Worm (Caenorhabditis elegans): ENCODE results near the gene phy-4.

Gene phy-4

DNA sequence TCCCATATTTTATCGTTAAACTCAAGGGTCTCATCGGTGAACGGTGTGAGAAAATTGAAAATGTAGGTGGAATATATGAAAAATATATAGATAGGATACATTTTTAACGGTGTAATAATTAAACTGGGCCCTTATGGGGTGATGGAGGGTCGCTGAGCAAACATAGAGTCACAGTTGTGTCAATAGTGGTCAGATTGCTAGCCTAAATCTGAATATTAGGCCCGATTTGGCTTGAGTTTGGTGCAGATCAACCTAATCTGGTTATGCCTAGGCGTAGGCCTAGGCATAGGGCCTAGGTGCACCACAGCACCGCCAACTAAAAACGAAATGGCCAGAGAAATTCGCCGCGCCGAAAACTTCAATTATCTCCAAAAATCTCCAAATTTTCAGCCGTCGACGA is at the start of gene phy-4:
phy-4 (minus strand) TSS at position 101 of the 400 bp plus-strand sequence.
- TF ChIP-seq lin-39 (tag; optimal IDR thresholded peaks at IDR 0.05) = no peak
- TF ChIP-seq nhr-25 (tag; optimal IDR thresholded peaks at IDR 0.05) = no peak
- no peak for TF ChIP-seq sem-4 (tag; optimal IDR thresholded peaks at IDR 0.05)
- no peak for TF ChIP-seq nhr-77 (tag; optimal IDR thresholded peaks at IDR 0.05)
- no peak for TF ChIP-seq C34F6.9 (tag; optimal IDR thresholded peaks at IDR 0.05)

DNA sequence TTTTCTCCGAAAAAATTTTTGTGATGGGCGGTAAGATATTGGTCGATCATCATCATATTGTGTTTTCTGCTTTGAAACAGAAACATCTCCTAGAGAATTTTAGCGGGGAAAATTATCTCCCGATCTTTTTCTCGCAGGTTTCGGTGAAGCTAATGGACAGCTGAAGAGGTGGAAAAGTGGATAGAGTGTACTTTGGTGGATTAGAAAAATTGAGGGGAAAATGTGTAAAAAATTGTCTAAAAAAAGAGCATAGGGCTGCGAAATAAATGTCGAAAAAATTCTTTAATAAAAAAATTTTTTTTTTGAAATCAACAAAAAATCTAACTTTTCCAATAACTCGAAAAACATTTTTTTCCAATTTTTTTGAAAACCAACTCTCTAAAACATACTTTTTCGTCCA is 42.4 kb upstream of the phy-4 start, which contains the start of gene oac-1:
oac-1 (minus strand) TSS at position 101 of the 400 bp plus-strand sequence.
- TF ChIP-seq lsy-2 (tag; optimal IDR thresholded peaks at IDR 0.05) (no peak), lin-11 (tag; optimal IDR thresholded peaks at IDR 0.05) (no peak), gmeb-1 (tag; optimal IDR thresholded peaks at IDR 0.05) (no peak), unc-62 (GFP tag; optimal IDR thresholded peaks at IDR 0.05) (no peak), ZK546.5 (tag; optimal IDR thresholded peaks at IDR 0.05) (no peak), Y55F3AM.14 (GFP tag; optimal IDR thresholded peaks at IDR 0.05) (no peak), ceh-82 (tag; optimal IDR thresholded peaks at IDR 0.05) (no peak), mbf-1 (tag; optimal IDR thresholded peaks at IDR 0.05) (no peak), unc-55 (GFP tag; optimal IDR thresholded peaks at IDR 0.05) (no peak)

DNA sequence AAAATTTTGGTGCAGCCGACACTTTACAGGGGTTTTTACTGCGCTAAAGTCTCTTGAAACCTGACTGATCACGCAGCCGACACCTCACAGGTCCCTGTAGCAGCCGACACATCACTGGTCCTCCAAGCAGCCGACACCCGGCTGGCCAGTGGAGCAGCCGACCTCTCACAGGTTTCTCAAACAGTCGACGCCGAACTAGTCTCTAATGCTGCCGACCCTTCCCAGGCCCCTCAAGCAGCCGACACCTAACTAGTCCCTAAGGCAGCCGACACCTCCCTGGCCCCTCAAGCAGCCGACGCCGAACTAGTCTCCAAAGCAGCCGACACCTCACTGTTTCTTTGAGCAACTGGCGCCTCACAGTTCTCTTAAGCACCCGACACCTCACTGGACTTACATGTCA is 41.9 kb upstream of the phy-4 start:
- TF ChIP-seq ztf-4 (tag; optimal IDR thresholded peaks at IDR 0.05) (no peak), nhr-129 (tag; optimal IDR thresholded peaks at IDR 0.05) (no peak), nhr-77 (tag; optimal IDR thresholded peaks at IDR 0.05) (no peak), nhr-12 (tag; optimal IDR thresholded peaks at IDR 0.05) (no peak), mab-5 (tag; optimal IDR thresholded peaks at IDR 0.05) (no peak), ztf-11 (tag; optimal IDR thresholded peaks at IDR 0.05) (no peak), nhr-23 (tag; optimal IDR thresholded peaks at IDR 0.05) (no peak), fos-1 (tag; optimal IDR thresholded peaks at IDR 0.05) (no peak), alr-1 (tag; optimal IDR thresholded peaks at IDR 0.05) (no peak), sma-3 (GFP tag; optimal IDR thresholded peaks at IDR 0.05) (no peak)

DNA sequence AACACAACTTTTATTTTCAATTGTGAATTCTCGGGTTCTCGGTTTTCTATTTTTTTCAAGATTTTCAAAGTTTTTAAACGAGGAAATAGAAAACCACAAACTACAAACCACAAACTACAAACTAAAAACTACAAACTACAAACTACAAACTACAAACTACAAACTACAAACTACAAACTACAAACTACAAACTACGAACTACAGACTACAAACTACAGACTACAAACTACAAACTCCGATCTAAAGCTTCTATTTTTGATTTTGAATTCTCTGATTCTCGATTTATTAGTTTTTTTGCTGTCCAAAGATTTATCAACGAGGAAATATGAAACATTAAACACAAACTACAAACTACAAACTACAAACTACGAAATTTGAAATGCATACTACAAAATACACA is 36.8 kb upstream of the phy-4 start:
- TF ChIP-seq ZK546.5 (tag; optimal IDR thresholded peaks at IDR 0.05) = no peak
- no peak for TF ChIP-seq zag-1 (tag; optimal IDR thresholded peaks at IDR 0.05)
- TF ChIP-seq ztf-11 (tag; optimal IDR thresholded peaks at IDR 0.05) = no peak
- no peak for TF ChIP-seq mab-5 (tag; optimal IDR thresholded peaks at IDR 0.05)
- TF ChIP-seq R02D3.7 (tag; optimal IDR thresholded peaks at IDR 0.05) = no peak
- no peak for TF ChIP-seq lsy-2 (tag; optimal IDR thresholded peaks at IDR 0.05)
- TF ChIP-seq nhr-21 (tag; optimal IDR thresholded peaks at IDR 0.05) = no peak
- no peak for TF ChIP-seq aly-2 (tag; optimal IDR thresholded peaks at IDR 0.05)
- no peak for TF ChIP-seq blmp-1 (tag; optimal IDR thresholded peaks at IDR 0.05; ENCODE audit: insufficient read depth)
- no peak for TF ChIP-seq nhr-12 (tag; optimal IDR thresholded peaks at IDR 0.05)

DNA sequence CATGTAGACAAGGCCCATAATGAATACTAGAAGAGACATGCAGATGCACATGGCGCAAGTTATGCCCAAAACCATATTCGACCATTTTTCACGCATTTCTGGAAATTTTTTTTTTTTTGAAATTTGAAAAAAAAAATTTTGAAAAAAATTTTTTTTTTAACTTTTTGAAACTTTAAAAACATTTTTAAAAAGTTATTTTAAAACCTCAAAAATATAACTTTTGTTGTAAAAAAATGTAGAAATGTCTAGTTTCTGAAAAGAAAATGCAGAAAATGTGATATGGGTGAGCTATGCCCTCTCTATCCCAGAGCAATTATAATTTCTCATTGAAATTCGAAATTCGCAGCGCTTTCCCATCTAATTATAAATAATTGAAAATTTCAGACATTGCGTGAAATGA is 36.2 kb upstream of the phy-4 start, which contains the start of gene Y43F8B.20:
Y43F8B.20 (minus strand) TSS at position 101 of the 400 bp plus-strand sequence.
- no peak for TF ChIP-seq F13H6.1 (tag; optimal IDR thresholded peaks at IDR 0.05)
- no peak for TF ChIP-seq blmp-1 (tag; optimal IDR thresholded peaks at IDR 0.05; ENCODE audit: insufficient read depth)
- TF ChIP-seq nhr-11 (tag; optimal IDR thresholded peaks at IDR 0.05) = no peak
- no peak for TF ChIP-seq lsy-2 (tag; optimal IDR thresholded peaks at IDR 0.05)
- no peak for TF ChIP-seq elt-3 (tag; optimal IDR thresholded peaks at IDR 0.05)
- TF ChIP-seq elt-1 (tag; optimal IDR thresholded peaks at IDR 0.05) = no peak
- no peak for TF ChIP-seq unc-39 (tag; optimal IDR thresholded peaks at IDR 0.05)
- no peak for TF ChIP-seq sem-4 (tag; optimal IDR thresholded peaks at IDR 0.05)
- TF ChIP-seq ztf-11 (tag; optimal IDR thresholded peaks at IDR 0.05) = no peak
- no peak for TF ChIP-seq mab-5 (tag; optimal IDR thresholded peaks at IDR 0.05)
- TF ChIP-seq gmeb-1 (tag; optimal IDR thresholded peaks at IDR 0.05) = no peak
- no peak for TF ChIP-seq aly-2 (tag; optimal IDR thresholded peaks at IDR 0.05)
- no peak for TF ChIP-seq sma-3 (GFP tag; optimal IDR thresholded peaks at IDR 0.05)
- TF ChIP-seq fos-1 (tag; optimal IDR thresholded peaks at IDR 0.05) = no peak
- no peak for TF ChIP-seq crh-2 (tag; optimal IDR thresholded peaks at IDR 0.05)
- TF ChIP-seq lin-39 (tag; optimal IDR thresholded peaks at IDR 0.05) = no peak
- TF ChIP-seq R02D3.7 (tag; optimal IDR thresholded peaks at IDR 0.05) = no peak
- no peak for TF ChIP-seq nhr-10 (tag; optimal IDR thresholded peaks at IDR 0.05)
